Fruit fly (Drosophila melanogaster) whole organism, embryonic: Measurements from ENCODE around the gene CG9673.

ENCODE experiments used
- Abd-B ChIP-seq: fragments of 200-800 bp; sonication (Bioruptor generic); optimal IDR thresholded peaks from 2 replicates; lab custom pipeline; 2018; ENCODE audit warnings: missing biosample characterization, mild to moderate bottlenecking, missing genetic modification characterization, moderate library complexity
- B-H2 ChIP-seq: fragments of 200-800 bp; sonication (Bioruptor generic); optimal IDR thresholded peaks from 2 replicates; lab custom pipeline; 2018; ENCODE audit warnings: missing biosample characterization, mild to moderate bottlenecking, missing genetic modification characterization
- BEAF-32 ChIP-seq: fragments of 200-800 bp; sonication (Bioruptor generic); optimal IDR thresholded peaks from 3 replicates; lab custom pipeline; 2017; ENCODE audit warnings: missing biosample characterization, missing genetic modification characterization, mild to moderate bottlenecking, moderate library complexity, missing genetic modification reagents
- Bgb ChIP-seq: fragments of 200-800 bp; sonication (Bioruptor generic); IDR thresholded peaks from 2 replicates; pipeline ENCODE4 v1.3.6; 2022; ENCODE audit warnings: missing biosample characterization, missing genetic modification characterization; ENCODE audit not compliant: partially characterized antibody
- C15 ChIP-seq: fragments of 200-800 bp; sonication (Bioruptor generic); IDR thresholded peaks from 3 replicates; pipeline ENCODE4 v1.3.6; 2022; ENCODE audit warnings: missing biosample characterization, missing genetic modification characterization
- CG13424 ChIP-seq: fragments of 200-800 bp; sonication (Bioruptor generic); optimal IDR thresholded peaks from 2 replicates; lab custom pipeline; 2019; ENCODE audit warnings: missing biosample characterization, mild to moderate bottlenecking, missing genetic modification characterization, moderate library complexity
- CG15514 ChIP-seq: fragments of 200-800 bp; sonication (Bioruptor generic); optimal IDR thresholded peaks from 3 replicates; lab custom pipeline; 2017; ENCODE audit warnings: missing biosample characterization, missing genetic modification characterization, mild to moderate bottlenecking, moderate library complexity, missing genetic modification reagents
- CG15601 ChIP-seq: fragments of 200-800 bp; sonication (Bioruptor generic); optimal IDR thresholded peaks from 3 replicates; lab custom pipeline; 2019; ENCODE audit warnings: missing biosample characterization, mild to moderate bottlenecking, missing genetic modification characterization, moderate library complexity
- CG1603 ChIP-seq: fragments of 200-800 bp; sonication (Bioruptor generic); optimal IDR thresholded peaks from 2 replicates; lab custom pipeline; 2019; ENCODE audit warnings: missing biosample characterization, mild to moderate bottlenecking, missing genetic modification characterization, moderate library complexity
- CG16863 ChIP-seq: fragments of 200-800 bp; sonication (Bioruptor generic); optimal IDR thresholded peaks from 3 replicates; lab custom pipeline; 2016; ENCODE audit warnings: missing biosample characterization, missing genetic modification characterization
- CG18764 ChIP-seq: fragments of 200-800 bp; sonication (Bioruptor generic); optimal IDR thresholded peaks from 3 replicates; lab custom pipeline; 2016; ENCODE audit warnings: missing biosample characterization, missing genetic modification characterization
- CG30403 ChIP-seq: fragments of 200-800 bp; sonication (Bioruptor generic); optimal IDR thresholded peaks from 3 replicates; lab custom pipeline; 2016; ENCODE audit warnings: missing biosample characterization, missing genetic modification characterization
- CG4282 ChIP-seq: fragments of 200-800 bp; sonication (Bioruptor generic); optimal IDR thresholded peaks from 2 replicates; lab custom pipeline; 2016; ENCODE audit warnings: missing biosample characterization, missing genetic modification characterization
- CG5180 ChIP-seq: fragments of 200-800 bp; sonication (Bioruptor generic); optimal IDR thresholded peaks from 3 replicates; lab custom pipeline; 2017; ENCODE audit warnings: missing biosample characterization, missing genetic modification characterization, mild to moderate bottlenecking, moderate library complexity, missing genetic modification reagents
- CG7556 ChIP-seq: fragments of 200-800 bp; sonication (Bioruptor generic); optimal IDR thresholded peaks from 2 replicates; lab custom pipeline; 2017; ENCODE audit warnings: missing biosample characterization, mild to moderate bottlenecking, missing genetic modification characterization
- CG7839 ChIP-seq: fragments of 200-800 bp; sonication (Bioruptor generic); optimal IDR thresholded peaks from 3 replicates; lab custom pipeline; 2018; ENCODE audit warnings: missing biosample characterization, mild to moderate bottlenecking, missing genetic modification characterization, moderate library complexity
- CG9609 ChIP-seq: fragments of 200-800 bp; sonication (Bioruptor generic); optimal IDR thresholded peaks from 3 replicates; lab custom pipeline; 2016; ENCODE audit warnings: missing biosample characterization, missing genetic modification characterization
- CG9727 ChIP-seq: fragments of 200-800 bp; sonication (Bioruptor generic); optimal IDR thresholded peaks from 3 replicates; lab custom pipeline; 2017; ENCODE audit warnings: missing biosample characterization, mild to moderate bottlenecking, missing genetic modification characterization
- Chrac-16 ChIP-seq: fragments of 200-800 bp; sonication (Bioruptor generic); optimal IDR thresholded peaks from 3 replicates; lab custom pipeline; 2016; ENCODE audit warnings: missing biosample characterization, missing genetic modification characterization
- Doc3 ChIP-seq: fragments of 200-800 bp; sonication (Bioruptor generic); IDR thresholded peaks from 3 replicates; pipeline ENCODE4 v1.3.6; 2022; ENCODE audit warnings: missing biosample characterization, missing genetic modification characterization; ENCODE audit not compliant: partially characterized antibody
- Ets65A ChIP-seq: fragments of 200-800 bp; sonication (Bioruptor generic); peaks from one replicate; lab custom pipeline; 2016; ENCODE audit warnings: missing biosample characterization, missing genetic modification characterization
- Fer3 ChIP-seq: fragments of 200-800 bp; sonication (Bioruptor generic); optimal IDR thresholded peaks from 2 replicates; lab custom pipeline; 2018; ENCODE audit warnings: missing biosample characterization, mild to moderate bottlenecking, missing genetic modification characterization, moderate library complexity
- HLHmδ ChIP-seq: fragments of 200-800 bp; sonication (Bioruptor generic); optimal IDR thresholded peaks from 2 replicates; lab custom pipeline; 2018; ENCODE audit warnings: missing biosample characterization, mild to moderate bottlenecking, missing genetic modification characterization, moderate library complexity
- Hr39 ChIP-seq: fragments of >200 bp; optimal IDR thresholded peaks from 2 replicates; lab custom pipeline; 2017
- Med ChIP-seq: fragments of 200-800 bp; sonication (Bioruptor generic); peaks from one replicate; lab custom pipeline; 2016; ENCODE audit warnings: missing biosample characterization, missing genetic modification characterization, mild to moderate bottlenecking, inconsistent platforms, moderate library complexity
- NfI ChIP-seq: fragments of 200-800 bp; sonication (Bioruptor generic); optimal IDR thresholded peaks from 3 replicates; lab custom pipeline; 2018; ENCODE audit warnings: missing biosample characterization, mild to moderate bottlenecking, missing genetic modification characterization, moderate library complexity
- PHDP ChIP-seq: fragments of 200-800 bp; sonication (Bioruptor generic); optimal IDR thresholded peaks from 3 replicates; lab custom pipeline; 2018; ENCODE audit warnings: missing biosample characterization, mild to moderate bottlenecking, missing genetic modification characterization, moderate library complexity
- Scr ChIP-seq: fragments of 200-800 bp; sonication (Bioruptor generic); IDR thresholded peaks from 2 replicates; pipeline ENCODE4 v1.3.6; 2022; ENCODE audit warnings: missing biosample characterization, missing genetic modification characterization; ENCODE audit not compliant: partially characterized antibody
- Sry-δ ChIP-seq: fragments of 200-800 bp; sonication (Bioruptor generic); optimal IDR thresholded peaks from 2 replicates; lab custom pipeline; 2016; ENCODE audit warnings: missing biosample characterization, missing genetic modification characterization
- Xbp1 ChIP-seq: fragments of 200-800 bp; sonication (Bioruptor generic); optimal IDR thresholded peaks from 3 replicates; lab custom pipeline; 2016; ENCODE audit warnings: missing biosample characterization, mild to moderate bottlenecking, missing genetic modification characterization
- ab ChIP-seq: fragments of 200-800 bp; sonication (Bioruptor generic); optimal IDR thresholded peaks from 2 replicates; lab custom pipeline; 2016; ENCODE audit warnings: missing biosample characterization, missing genetic modification characterization
- abd-A ChIP-seq: fragments of 200-800 bp; sonication (Bioruptor generic); optimal IDR thresholded peaks from 3 replicates; lab custom pipeline; 2019; ENCODE audit warnings: missing biosample characterization, mild to moderate bottlenecking, missing genetic modification characterization, moderate library complexity
- chif ChIP-seq, 2 experiments: fragments of 200-800 bp; sonication (Bioruptor generic); optimal IDR thresholded peaks; 3 replicates each; lab custom pipeline; 2016; ENCODE audit warnings: missing biosample characterization in 2 of 2, missing genetic modification characterization in 2 of 2
- chinmo ChIP-seq: fragments of 200-800 bp; sonication (Bioruptor generic); IDR thresholded peaks from 4 replicates; pipeline ENCODE4 v1.3.6; 2022; ENCODE audit warnings: missing biosample characterization, missing genetic modification characterization; ENCODE audit not compliant: partially characterized antibody
- crc ChIP-seq: fragments of 200-800 bp; sonication (Bioruptor generic); optimal IDR thresholded peaks from 2 replicates; lab custom pipeline; 2016; ENCODE audit warnings: missing biosample characterization, missing genetic modification characterization
- crol ChIP-seq: fragments of 200-800 bp; sonication (Bioruptor generic); IDR thresholded peaks from 2 replicates; pipeline ENCODE4 v1.3.6; 2022; ENCODE audit warnings: missing biosample characterization, missing genetic modification characterization
- exex ChIP-seq: fragments of 200-800 bp; sonication (Bioruptor generic); optimal IDR thresholded peaks from 4 replicates; lab custom pipeline; 2018; ENCODE audit warnings: missing biosample characterization, mild to moderate bottlenecking, missing genetic modification characterization, moderate library complexity
- gfzf ChIP-seq: fragments of 200-800 bp; sonication (Bioruptor generic); optimal IDR thresholded peaks from 2 replicates; lab custom pipeline; 2016; ENCODE audit warnings: missing biosample characterization, mild to moderate bottlenecking, missing genetic modification characterization, moderate library complexity
- gt ChIP-seq: fragments of 200-800 bp; sonication (Bioruptor generic); IDR thresholded peaks from 2 replicates; pipeline ENCODE4 v1.3.6; 2022; ENCODE audit warnings: missing biosample characterization, missing genetic modification characterization
- lola ChIP-seq, 3 experiments: fragments of >200 bp in 2 of 3; fragments of 200-800 bp in 1 of 3; sonication (Bioruptor generic) in 1 of 3; optimal IDR thresholded peaks; 2 replicates each; lab custom pipeline; 2017 to 2019; ENCODE audit warnings: missing biosample characterization in 3 of 3, missing genetic modification characterization in 3 of 3, mild to moderate bottlenecking in 1 of 3, moderate library complexity in 1 of 3
- nerfin-2 ChIP-seq: fragments of 200-800 bp; sonication (Bioruptor generic); IDR thresholded peaks from 2 replicates; pipeline ENCODE4 v1.3.6; 2022; ENCODE audit warnings: missing biosample characterization, missing genetic modification characterization; ENCODE audit not compliant: partially characterized antibody
- nmo ChIP-seq: fragments of 200-800 bp; sonication (Bioruptor generic); optimal IDR thresholded peaks from 2 replicates; lab custom pipeline; 2018; ENCODE audit warnings: missing biosample characterization, mild to moderate bottlenecking, missing genetic modification characterization, moderate library complexity
- pan ChIP-seq, 4 experiments: fragments of >200 bp in 3 of 4; fragments of 200-800 bp in 1 of 4; sonication (Bioruptor generic) in 1 of 4; optimal IDR thresholded peaks in 3 of 4; IDR thresholded peaks in 1 of 4; 2 replicates each; pipeline versions ENCODE4 v1.3.6 to Lab custom; 2017 to 2022; ENCODE audit warnings: missing biosample characterization in 2 of 4, missing genetic modification characterization in 2 of 4, mixed read lengths in 1 of 4
- phol ChIP-seq: fragments of 200-800 bp; sonication (Bioruptor generic); optimal IDR thresholded peaks from 3 replicates; lab custom pipeline; 2018; ENCODE audit warnings: missing biosample characterization, mild to moderate bottlenecking, missing genetic modification characterization, moderate library complexity
- ro ChIP-seq: fragments of 200-800 bp; sonication (Bioruptor generic); IDR thresholded peaks from 2 replicates; pipeline ENCODE4 v1.3.6; 2022; ENCODE audit warnings: missing biosample characterization, missing genetic modification characterization
- row ChIP-seq: fragments of 200-800 bp; sonication (Bioruptor generic); IDR thresholded peaks from 3 replicates; pipeline ENCODE4 v1.3.6; 2022; ENCODE audit warnings: missing biosample characterization, missing genetic modification characterization
- sens ChIP-seq: fragments of 200-800 bp; sonication (Bioruptor generic); peaks from one replicate; lab custom pipeline; 2016; ENCODE audit warnings: missing biosample characterization, missing genetic modification characterization
- sim ChIP-seq: fragments of 200-800 bp; sonication (Bioruptor generic); IDR thresholded peaks from 2 replicates; pipeline ENCODE4 v1.3.6; 2022; ENCODE audit warnings: missing biosample characterization, missing genetic modification characterization
- sima ChIP-seq: fragments of 200-800 bp; sonication (Bioruptor generic); optimal IDR thresholded peaks from 2 replicates; lab custom pipeline; 2016; ENCODE audit warnings: missing biosample characterization, missing genetic modification characterization

Gene CG9673

DNA sequence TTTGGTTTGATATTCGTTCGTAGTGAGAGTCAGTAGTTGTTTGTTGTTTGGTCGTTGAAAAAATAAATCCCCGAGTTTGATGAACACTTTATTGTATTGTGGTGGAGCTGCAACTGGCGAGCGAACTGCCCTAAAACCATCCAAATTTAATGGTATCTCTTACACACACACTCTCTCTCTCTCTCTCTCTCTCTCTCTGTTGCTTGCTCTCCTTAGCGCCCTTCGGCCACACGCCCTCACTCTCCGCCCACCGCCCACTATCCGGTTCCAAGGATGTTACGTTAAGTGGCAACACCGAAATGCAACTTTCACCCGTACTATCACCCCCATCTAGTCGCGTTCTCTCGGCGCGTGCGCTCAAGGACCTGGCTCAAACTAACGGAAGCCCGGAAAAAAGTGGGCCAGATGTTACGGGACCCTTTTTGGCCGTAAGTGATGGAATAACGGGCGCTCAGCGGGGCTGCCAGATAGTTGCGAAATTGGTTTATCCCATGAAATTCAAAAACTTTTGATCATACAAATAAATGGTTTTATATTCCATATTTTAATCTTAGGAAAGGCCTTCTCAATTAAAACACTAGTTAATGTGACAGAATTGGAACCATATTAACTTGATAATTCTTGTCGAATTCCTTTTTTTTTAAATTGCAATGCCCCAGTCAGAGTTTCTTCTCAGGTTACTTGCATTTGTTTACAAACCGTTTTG is 16.1 kb downstream of the CG9673 start (continued):
- peak; percentile 24 for TF ChIP-seq CG15514
- TF ChIP-seq C15 (GFP tag; lab: Robert Waterston, UW): no peak
- TF ChIP-seq row: 0 out of 3 replicates have a peak, but pooled peaks have one; percentile 24
- peak; percentile 20 for TF ChIP-seq phol (tag; lab: Kevin White, UChicago)
- TF ChIP-seq CG9609 (GFP tag; lab: Kevin White, UChicago): no peak
- no peak for TF ChIP-seq CG15601 (tag; lab: Kevin White, UChicago)
- no peak for TF ChIP-seq chif (GFP tag; optimal IDR thresholded peaks at IDR 0.05; lab: Kevin White, UChicago)
- TF ChIP-seq nmo (GFP tag; lab: Kevin White, UChicago): peak; percentile 24
- no peak for TF ChIP-seq PHDP
- 0 out of 4 replicates have a peak, but pooled peaks have one; percentile 25 for TF ChIP-seq chinmo
- TF ChIP-seq CG9727 (GFP tag; lab: Kevin White, UChicago): peak; percentile 15
- TF ChIP-seq sens (GFP tag; lab: Kevin White, UChicago): peak; percentile 78
- TF ChIP-seq Bgb (GFP tag; lab: Robert Waterston, UW): no peak
- TF ChIP-seq Doc3: no peak
- TF ChIP-seq Abd-B (GFP tag; lab: Kevin White, UChicago): no peak
- peak; percentile 0 for TF ChIP-seq CG13424
- TF ChIP-seq CG30403 (GFP tag; lab: Kevin White, UChicago): peak; percentile 16
- TF ChIP-seq abd-A: no peak
- peak; percentile 15 for TF ChIP-seq Sry-δ
- TF ChIP-seq CG7556 (GFP tag; lab: Kevin White, UChicago): peak; percentile 3
- peak; percentile 36 for TF ChIP-seq Med (GFP tag; lab: Kevin White, UChicago)
- peak; percentile 76 for TF ChIP-seq Ets65A (GFP tag; lab: Kevin White, UChicago)
- no peak for TF ChIP-seq sima (GFP tag; lab: Kevin White, UChicago)
- no peak for TF ChIP-seq ab (GFP tag; lab: Kevin White, UChicago)
- no peak for TF ChIP-seq HLHmδ (GFP tag; lab: Kevin White, UChicago)
- no peak for TF ChIP-seq CG1603

DNA sequence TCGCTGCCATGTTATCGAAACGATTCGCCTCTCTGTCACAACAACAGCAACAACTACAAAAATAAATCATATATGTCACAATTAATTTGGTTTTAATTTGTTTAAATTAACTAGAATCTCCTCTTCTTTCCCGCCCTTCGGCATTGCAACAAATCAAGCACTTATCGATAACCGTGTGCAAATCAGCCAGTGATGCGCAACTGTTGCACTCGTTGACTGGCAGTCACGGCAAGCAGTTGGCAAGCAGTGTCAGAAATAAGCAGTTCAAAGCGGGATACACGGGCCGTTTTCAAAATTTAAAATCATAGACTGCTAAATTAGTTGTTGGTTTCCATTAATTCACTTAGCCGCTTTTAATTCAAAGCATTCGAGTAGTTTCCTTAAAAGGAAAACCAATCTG is 19.9 kb downstream of the CG9673 start, which contains the start of gene Axs:
Gene Axs, minus strand, starts transcription at position 131 of the 400 bp plus-strand sequence.
- no peak for TF ChIP-seq pan (optimal IDR thresholded peaks at IDR 0.05; lab: Kevin White, UChicago)
- no peak for TF ChIP-seq pan (GFP tag; optimal IDR thresholded peaks at IDR 0.05 in 1 of 2, IDR thresholded peaks at IDR 0.05 in 1 of 2)
- peak; percentile 52 for TF ChIP-seq nerfin-2
- TF ChIP-seq B-H2: no peak
- no peak for TF ChIP-seq ro (GFP tag; lab: Robert Waterston, UW)
- peak; percentile 79 for TF ChIP-seq BEAF-32
- peak; percentile 57 for TF ChIP-seq Xbp1 (GFP tag; lab: Kevin White, UChicago)
- no peak for TF ChIP-seq exex (tag; lab: Kevin White, UChicago)
- peak; percentile 68 for TF ChIP-seq Scr
- peak; percentile 36 for TF ChIP-seq gfzf (GFP tag; lab: Kevin White, UChicago)
- no peak for TF ChIP-seq CG4282 (GFP tag; lab: Kevin White, UChicago)
- TF ChIP-seq CG9609 (GFP tag; lab: Kevin White, UChicago): no peak
- no peak for TF ChIP-seq gt (GFP tag; lab: Robert Waterston, UW)
- TF ChIP-seq NfI (GFP tag; lab: Kevin White, UChicago): peak; percentile 11
- TF ChIP-seq Fer3 (tag; lab: Kevin White, UChicago): no peak
- TF ChIP-seq sim (GFP tag; lab: Robert Waterston, UW): no peak
- TF ChIP-seq Chrac-16 (GFP tag; lab: Kevin White, UChicago): no peak
- TF ChIP-seq CG5180 (GFP tag; lab: Kevin White, UChicago): no peak
- TF ChIP-seq CG7839 (tag; lab: Kevin White, UChicago): peak; percentile 9
- no peak for TF ChIP-seq CG18764 (GFP tag; lab: Kevin White, UChicago)
- TF ChIP-seq lola (GFP tag; optimal IDR thresholded peaks at IDR 0.05; lab: Kevin White, UChicago): peak in 1 of 3 experiments; percentile 30
- no peak for TF ChIP-seq crc
- TF ChIP-seq CG16863 (GFP tag; lab: Kevin White, UChicago): no peak
- no peak for TF ChIP-seq Hr39 (lab: Kevin White, UChicago)
- TF ChIP-seq crol (GFP tag; lab: Robert Waterston, UW): no peak
